Worm (Caenorhabditis elegans) whole organism, late embryonic: ENCODE results near the gene F17C11.11.

Experiments
- ama-1 ChIP-seq: fragments of 150-350 bp; optimal IDR thresholded peaks from 2 replicates; lab custom pipeline; 2014
- ceh-24 ChIP-seq: sonication (generic microtip); optimal IDR thresholded peaks from 2 replicates; lab custom pipeline; 2016; ENCODE audit warnings: mild to moderate bottlenecking, missing genetic modification characterization, missing compliant biosample characterization
- lim-6 ChIP-seq: sonication (generic microtip); optimal IDR thresholded peaks from 2 replicates; lab custom pipeline; 2016; ENCODE audit warnings: missing genetic modification characterization, missing compliant biosample characterization
- pat-9 ChIP-seq: fragments of 200-800 bp; sonication (Bioruptor generic); optimal IDR thresholded peaks from 2 replicates; lab custom pipeline; 2018; ENCODE audit warnings: mild to moderate bottlenecking, missing genetic modification characterization, moderate library complexity, missing compliant biosample characterization
- pha-4 ChIP-seq: fragments of 150-350 bp; optimal IDR thresholded peaks from 2 replicates; lab custom pipeline; 2018; ENCODE audit warnings: missing biosample characterization, missing genetic modification reagents, missing genetic modification characterization

DNA sequence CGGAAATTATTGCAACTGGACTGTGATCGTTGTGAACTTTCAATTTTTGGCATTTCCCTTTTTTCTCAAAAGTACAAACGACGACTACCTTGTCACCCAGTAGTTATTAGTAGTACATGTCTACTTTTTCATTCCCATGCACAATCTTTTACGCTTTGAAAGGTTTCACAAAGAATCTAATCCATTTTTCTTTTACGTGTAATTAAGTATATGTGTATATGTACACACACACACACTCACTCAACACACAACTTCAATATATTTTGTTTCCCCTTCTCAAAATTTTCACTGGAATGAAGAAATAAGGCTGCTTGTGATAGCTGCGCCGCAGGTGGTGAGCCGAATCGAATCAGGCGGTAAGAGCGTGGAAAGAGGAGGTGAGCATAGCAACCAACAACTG is 13.9 kb downstream of the F17C11.11 start, which contains the start of gene F58B4.6:
- no peak for TF ChIP-seq ama-1 (lab: Kevin White, UChicago)
- TF ChIP-seq pat-9 (tag; lab: Kevin White, UChicago): no peak
- no peak for TF ChIP-seq ceh-24 (tag; lab: Kevin White, UChicago)
- TF ChIP-seq pha-4: no peak
- TF ChIP-seq lim-6 (tag; lab: Kevin White, UChicago): no peak
